Worm (Caenorhabditis elegans): ENCODE results near the gene dyci-1.

Gene dyci-1

ce11 chrIV:6809756-6810155 is 24.7 kb upstream of the dyci-1 start (continued):
- TF ChIP-seq mdl-1 (tag; optimal IDR thresholded peaks at IDR 0.05), result peak in 1 of 2 experiments; percentile 47
- TF ChIP-seq ztf-7 (tag; optimal IDR thresholded peaks at IDR 0.05), result no peak
- no peak for TF ChIP-seq madf-9 (GFP tag; conservative IDR thresholded peaks at IDR 0.05)
- TF ChIP-seq dmd-9 (GFP tag; IDR thresholded peaks at IDR 0.05), result no peak
- no peak for TF ChIP-seq ceh-28 (tag; optimal IDR thresholded peaks at IDR 0.05)
- TF ChIP-seq hlh-30 (tag; optimal IDR thresholded peaks at IDR 0.05; ENCODE audit: insufficient read depth), result peak; percentile 36
- TF ChIP-seq mes-2 (tag; optimal IDR thresholded peaks at IDR 0.05; ENCODE audit: poor library complexity, severe bottlenecking), result no peak
- no peak for TF ChIP-seq mxl-2 (GFP tag; conservative IDR thresholded peaks at IDR 0.05)
- no peak for TF ChIP-seq zip-2 (tag; optimal IDR thresholded peaks at IDR 0.05)
- 0 out of 2 replicates have a peak, but pooled peaks have one; percentile 16 for TF ChIP-seq ZK337.2 (GFP tag; IDR thresholded peaks at IDR 0.05)
- TF ChIP-seq ceh-20 (GFP tag; IDR thresholded peaks at IDR 0.05), result no peak
- no peak for TF ChIP-seq skn-1 (tag; optimal IDR thresholded peaks at IDR 0.05)
- no peak for TF ChIP-seq D1046.2 (GFP tag; IDR thresholded peaks at IDR 0.05)
- no peak for TF ChIP-seq nhr-25 (tag; optimal IDR thresholded peaks at IDR 0.05; ENCODE audit: borderline replicate concordance, insufficient read depth)
- TF ChIP-seq Y48G9A.11 (GFP tag; IDR thresholded peaks at IDR 0.05), result no peak
- TF ChIP-seq nhr-6 (tag; optimal IDR thresholded peaks at IDR 0.05), result no peak
- no peak for TF ChIP-seq ceh-82 (tag; optimal IDR thresholded peaks at IDR 0.05)
- TF ChIP-seq ztf-11 (tag; optimal IDR thresholded peaks at IDR 0.05), result no peak
- TF ChIP-seq nhr-76 (tag; optimal IDR thresholded peaks at IDR 0.05), result no peak
- TF ChIP-seq nhr-48 (tag; optimal IDR thresholded peaks at IDR 0.05), result no peak
- no peak for TF ChIP-seq madf-5 (GFP tag; IDR thresholded peaks at IDR 0.05)
- TF ChIP-seq hlh-11 (tag; optimal IDR thresholded peaks at IDR 0.05), result no peak
- peak; percentile 71 for TF ChIP-seq mep-1 (tag; optimal IDR thresholded peaks at IDR 0.05)
- TF ChIP-seq daf-19 (GFP tag; conservative IDR thresholded peaks at IDR 0.05), result no peak
- no peak for TF ChIP-seq daf-8 (GFP tag; IDR thresholded peaks at IDR 0.05)
- TF ChIP-seq ZK546.5 (tag; optimal IDR thresholded peaks at IDR 0.05), result no peak
- no peak for TF ChIP-seq nhr-41 (GFP tag; IDR thresholded peaks at IDR 0.05)
- no peak for TF ChIP-seq zfp-3 (GFP tag; conservative IDR thresholded peaks at IDR 0.05)
- TF ChIP-seq lin-15B (tag; optimal IDR thresholded peaks at IDR 0.05), result no peak
- no peak for TF ChIP-seq gei-8 (GFP tag; optimal IDR thresholded peaks at IDR 0.05)
- no peak for TF ChIP-seq T26A8.4 (GFP tag; IDR thresholded peaks at IDR 0.05)
- TF ChIP-seq vab-7 (GFP tag; IDR thresholded peaks at IDR 0.05), result no peak
- TF ChIP-seq lin-13 (GFP tag; optimal IDR thresholded peaks at IDR 0.05), result no peak
- no peak for TF ChIP-seq F10B5.3 (tag; optimal IDR thresholded peaks at IDR 0.05)
- TF ChIP-seq attf-4 (tag; optimal IDR thresholded peaks at IDR 0.05), result no peak
- TF ChIP-seq F44E2.7 (GFP tag; IDR thresholded peaks at IDR 0.05), result no peak
- no peak for TF ChIP-seq unc-62 (GFP tag; optimal IDR thresholded peaks at IDR 0.05 in 1 of 2)
- no peak for TF ChIP-seq unc-62 (tag; optimal IDR thresholded peaks at IDR 0.05)
- TF ChIP-seq ceh-44 (GFP tag; IDR thresholded peaks at IDR 0.05), result no peak
- peak; percentile 72 for TF ChIP-seq rbr-2 (tag; optimal IDR thresholded peaks at IDR 0.05)
- TF ChIP-seq dmd-8 (GFP tag; IDR thresholded peaks at IDR 0.05), result no peak
- no peak for TF ChIP-seq nhr-77 (tag; optimal IDR thresholded peaks at IDR 0.05)
- no peak for TF ChIP-seq php-3 (GFP tag; IDR thresholded peaks at IDR 0.05)
- TF ChIP-seq zip-11 (GFP tag; IDR thresholded peaks at IDR 0.05), result no peak
- no peak for TF ChIP-seq spr-1 (tag; optimal IDR thresholded peaks at IDR 0.05)
- TF ChIP-seq zag-1 (tag; optimal IDR thresholded peaks at IDR 0.05), result no peak
- TF ChIP-seq nhr-11 (tag; optimal IDR thresholded peaks at IDR 0.05), result no peak
- TF ChIP-seq mdt-29 (GFP tag; IDR thresholded peaks at IDR 0.05), result no peak
- TF ChIP-seq lin-39 (tag; optimal IDR thresholded peaks at IDR 0.05), result no peak
- TF ChIP-seq hif-1 (tag; optimal IDR thresholded peaks at IDR 0.05), result peak in 1 of 2 experiments; percentile 40
- TF ChIP-seq hmg-1.1 (GFP tag; IDR thresholded peaks at IDR 0.05), result peak; percentile 84
- peak; percentile 69 for TF ChIP-seq ctbp-1 (GFP tag; IDR thresholded peaks at IDR 0.05)
- TF ChIP-seq snpc-4 (tag; optimal IDR thresholded peaks at IDR 0.05), result no peak

Measured in whole organism, L4 larva.